Fruit fly (Drosophila melanogaster): ENCODE measurements around the gene CG43179.

The CG43179 gene

DNA sequence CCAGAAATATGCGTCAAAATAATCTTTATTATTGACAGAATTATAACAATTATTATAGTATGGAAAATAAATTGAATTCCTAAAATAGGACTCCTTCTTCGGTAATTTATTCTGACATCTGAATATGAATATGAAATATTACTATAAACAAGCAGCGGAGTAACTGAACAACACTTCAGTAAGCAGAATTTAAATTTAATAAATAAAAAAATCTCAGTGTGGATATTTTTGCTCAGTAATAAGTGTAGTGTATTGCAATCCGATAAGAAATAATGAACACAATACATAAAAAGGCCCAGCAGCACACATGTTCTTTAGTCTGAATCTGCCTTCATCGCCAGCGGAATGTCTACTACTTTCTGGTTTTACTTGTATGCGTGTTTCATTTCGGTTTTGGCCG lies at the start of gene CG43179:
Gene CG43179, plus strand, starts transcription at position 301 of the 400 bp plus-strand sequence.
- no peak for TF ChIP-seq CG17801 (GFP tag; optimal IDR thresholded peaks at IDR 0.05; ENCODE audit: partially characterized antibody)

DNA sequence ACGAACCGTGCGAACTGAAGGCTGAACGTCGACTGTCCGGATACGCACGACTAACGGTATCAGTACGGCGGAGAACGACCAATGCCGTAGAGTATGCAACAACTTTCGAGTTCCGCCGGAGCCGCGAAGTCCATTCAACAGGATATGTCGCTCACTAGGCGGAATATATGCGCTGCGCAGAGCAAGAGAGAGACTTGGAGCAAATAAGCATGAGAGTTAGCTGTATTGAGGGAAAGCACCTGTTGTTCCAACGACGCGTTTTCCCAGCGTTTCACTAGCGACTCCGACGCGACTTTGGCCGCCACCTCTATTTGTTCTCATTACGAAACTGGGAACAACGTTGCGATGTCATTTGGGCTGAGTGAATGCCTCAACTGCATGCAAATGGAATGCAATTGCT lies 41.1 kb upstream of the CG43179 start, which contains the start of gene Dop1R1:
Gene Dop1R1, minus strand, starts transcription at position 35 of the 400 bp plus-strand sequence.
- no peak for TF ChIP-seq CG17801 (GFP tag; optimal IDR thresholded peaks at IDR 0.05; ENCODE audit: partially characterized antibody)

DNA sequence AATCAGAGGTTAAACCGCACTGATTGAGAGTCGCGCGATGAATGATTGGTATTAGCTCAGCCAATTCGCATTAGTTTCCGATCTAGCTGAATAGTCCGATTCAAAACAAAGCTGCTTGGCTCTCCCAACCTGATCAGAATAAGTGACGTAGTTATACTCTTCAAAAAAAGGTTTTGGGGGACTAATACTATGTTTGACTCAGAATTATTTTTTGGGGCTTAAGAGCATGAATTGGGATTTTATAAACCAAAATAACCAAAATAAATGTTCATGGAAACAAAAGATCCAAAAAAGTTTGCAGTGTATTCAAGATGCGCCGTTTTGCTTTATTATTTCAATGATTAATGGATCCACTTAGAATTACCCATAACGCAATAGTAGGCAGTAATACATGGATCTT lies 38.1 kb upstream of the CG43179 start, which contains the start of gene CG9649:
Gene CG9649, minus strand, starts transcription at position 44 of the 400 bp plus-strand sequence.
- no peak for TF ChIP-seq CG17801 (GFP tag; optimal IDR thresholded peaks at IDR 0.05; ENCODE audit: partially characterized antibody)

DNA sequence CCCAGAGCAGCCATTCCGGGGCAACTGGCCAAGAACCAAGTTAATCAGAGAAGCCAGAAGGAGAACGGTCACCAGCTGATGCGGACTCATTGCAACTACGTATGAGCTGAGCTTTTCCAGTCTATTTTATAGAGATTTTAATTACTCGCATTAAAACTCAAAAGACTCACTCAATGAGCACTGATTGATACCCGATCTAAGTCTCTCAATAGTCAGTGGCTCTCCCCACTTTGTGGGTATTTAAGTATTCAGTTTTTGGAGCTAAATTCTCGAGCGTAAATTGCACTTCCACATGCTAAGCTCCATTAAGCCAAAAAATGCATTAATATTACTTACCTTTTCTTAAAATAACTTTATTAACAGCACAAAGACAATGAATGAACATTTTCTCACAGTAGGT lies 35.8 kb upstream of the CG43179 start, which contains the start of gene CG31326:
Gene CG31326, minus strand, starts transcription at position 101 of the 400 bp plus-strand sequence.
- TF ChIP-seq CG17801 (GFP tag; optimal IDR thresholded peaks at IDR 0.05; ENCODE audit: partially characterized antibody) = no peak

DNA sequence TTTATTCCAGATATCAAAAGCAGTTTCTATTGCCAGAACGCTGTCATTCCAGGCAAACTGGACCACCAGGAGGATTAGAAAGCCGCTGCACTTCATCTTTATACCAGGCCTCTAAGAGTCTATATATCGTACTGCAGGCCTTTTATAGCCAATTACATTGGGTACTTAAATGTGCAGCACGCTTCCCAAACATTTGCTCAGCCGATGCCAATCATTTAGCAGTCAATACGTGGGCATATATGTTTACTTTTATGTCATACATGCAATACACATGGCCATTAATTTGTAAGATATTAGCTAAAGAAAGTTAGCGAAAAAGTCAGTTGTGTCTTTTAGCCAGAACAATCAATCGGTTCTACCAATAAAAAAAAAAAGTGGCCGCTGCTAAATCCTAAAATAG lies 34.4 kb upstream of the CG43179 start, which contains the start of gene CG33109:
Gene CG33109, minus strand, starts transcription at position 101 of the 400 bp plus-strand sequence.
- no peak for TF ChIP-seq CG17801 (GFP tag; optimal IDR thresholded peaks at IDR 0.05; ENCODE audit: partially characterized antibody)

DNA sequence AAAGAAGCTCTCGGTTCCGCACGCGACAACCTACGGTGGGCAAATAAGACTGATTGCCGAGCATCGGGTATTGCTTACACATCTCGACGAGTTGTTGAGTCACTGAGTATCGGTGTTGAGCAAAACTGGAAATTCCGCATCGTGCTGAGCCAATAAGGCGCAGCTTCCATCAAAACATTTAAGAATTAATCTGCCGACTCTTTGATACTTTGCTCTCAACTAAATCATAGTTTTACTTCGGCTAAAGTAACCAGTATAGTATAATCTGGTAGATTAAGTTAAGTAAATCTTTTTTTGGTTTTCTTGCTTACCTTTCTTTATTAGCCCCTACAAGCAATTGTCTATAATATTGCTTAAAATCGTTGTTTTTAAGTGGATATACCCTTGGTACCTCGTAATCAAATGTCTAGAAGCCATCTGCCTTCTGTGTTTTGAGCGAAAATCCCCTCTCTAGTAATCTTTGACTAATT lies 31.8 kb upstream of the CG43179 start, which contains the start of gene Sp212:
Gene Sp212, minus strand, starts transcription at position 51 of the 470 bp plus-strand sequence.
- no peak for TF ChIP-seq CG17801 (GFP tag; optimal IDR thresholded peaks at IDR 0.05; ENCODE audit: partially characterized antibody)

DNA sequence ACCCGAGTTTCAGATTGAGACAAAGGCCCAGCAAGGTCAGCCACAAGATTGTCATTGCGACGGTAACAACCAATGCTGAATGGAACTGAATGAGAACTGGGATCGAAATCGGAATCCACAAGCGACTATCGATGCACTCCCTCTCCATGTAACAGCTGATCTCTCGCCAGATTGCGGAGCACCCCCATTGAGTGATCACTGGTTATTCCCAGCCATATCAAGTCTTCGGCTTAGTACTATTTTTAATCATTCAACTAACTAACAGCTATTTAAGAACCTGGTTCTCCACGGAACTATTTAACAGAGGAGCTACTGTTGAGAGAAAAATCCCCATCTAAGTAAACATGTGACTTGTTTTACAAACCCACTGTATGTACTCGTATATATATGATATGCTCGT lies 29.2 kb upstream of the CG43179 start, which contains the start of gene CG9631:
Gene CG9631, minus strand, starts transcription at position 101 of the 400 bp plus-strand sequence.
- no peak for TF ChIP-seq CG17801 (GFP tag; optimal IDR thresholded peaks at IDR 0.05; ENCODE audit: partially characterized antibody)

DNA sequence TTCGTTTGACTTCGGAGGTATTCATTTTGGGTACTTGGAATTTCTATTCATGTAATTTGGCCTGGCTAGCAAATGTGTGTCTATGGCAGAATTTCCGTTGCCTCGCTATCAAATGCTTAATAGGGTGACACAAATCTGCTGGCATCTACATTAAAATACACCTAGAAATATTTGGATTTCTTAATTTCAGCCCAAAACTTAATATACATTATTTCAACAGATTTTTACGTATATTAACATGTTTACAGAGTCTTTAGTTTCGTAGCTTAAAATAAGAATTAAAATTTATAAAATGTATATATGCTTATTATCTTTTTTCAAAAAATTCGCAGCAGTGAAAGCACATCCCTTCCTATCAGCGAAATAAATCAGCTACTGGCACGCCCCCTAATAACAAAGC lies 26.9 kb upstream of the CG43179 start, which contains the start of gene CG9624:
Gene CG9624, minus strand, starts transcription at position 101 of the 400 bp plus-strand sequence.
- TF ChIP-seq CG17801 (GFP tag; optimal IDR thresholded peaks at IDR 0.05; ENCODE audit: partially characterized antibody) = no peak

DNA sequence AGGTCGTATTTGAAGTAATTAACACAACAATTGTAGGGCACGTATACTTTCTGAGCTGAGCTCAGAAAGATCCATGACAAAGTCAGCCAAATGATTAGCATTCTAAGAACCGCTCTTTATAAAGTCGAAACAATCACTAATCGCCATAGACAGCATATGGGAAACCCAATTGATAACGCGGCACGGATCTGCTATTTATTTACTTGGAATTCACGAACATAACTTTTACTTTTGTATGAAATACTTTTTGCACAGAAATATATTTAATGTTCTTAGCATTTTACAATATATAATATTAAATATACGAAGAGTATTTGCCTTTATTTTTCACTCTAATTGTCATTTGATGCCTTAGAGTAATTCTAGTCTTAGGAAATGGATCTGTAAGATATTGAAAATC lies 11.3 kb upstream of the CG43179 start, which contains the start of gene CG43291:
Gene CG43291, minus strand, starts transcription at position 101 of the 400 bp plus-strand sequence.
- no peak for TF ChIP-seq CG17801 (GFP tag; optimal IDR thresholded peaks at IDR 0.05; ENCODE audit: partially characterized antibody)

DNA sequence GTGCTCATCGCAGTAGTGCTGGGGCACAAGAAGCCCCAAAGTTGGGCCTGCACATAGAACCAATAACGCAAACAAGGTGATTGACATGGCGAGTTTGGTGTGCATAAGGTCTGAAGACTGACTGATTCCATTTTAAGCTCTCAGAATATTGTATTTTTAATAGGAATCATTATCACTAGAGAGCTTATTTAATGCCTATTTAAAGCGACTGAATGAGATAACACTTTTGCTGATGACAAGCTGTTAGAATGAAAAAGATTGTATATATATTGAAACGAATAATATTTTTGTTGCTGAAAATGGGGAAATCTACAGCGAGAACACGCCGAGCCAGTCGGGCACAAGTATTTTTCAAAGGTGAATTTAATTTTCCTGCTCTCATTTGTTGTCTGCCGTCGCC lies 10.5 kb upstream of the CG43179 start, which contains the start of gene CG9616:
Gene CG9616, minus strand, starts transcription at position 101 of the 400 bp plus-strand sequence.
- no peak for TF ChIP-seq CG17801 (GFP tag; optimal IDR thresholded peaks at IDR 0.05; ENCODE audit: partially characterized antibody)

DNA sequence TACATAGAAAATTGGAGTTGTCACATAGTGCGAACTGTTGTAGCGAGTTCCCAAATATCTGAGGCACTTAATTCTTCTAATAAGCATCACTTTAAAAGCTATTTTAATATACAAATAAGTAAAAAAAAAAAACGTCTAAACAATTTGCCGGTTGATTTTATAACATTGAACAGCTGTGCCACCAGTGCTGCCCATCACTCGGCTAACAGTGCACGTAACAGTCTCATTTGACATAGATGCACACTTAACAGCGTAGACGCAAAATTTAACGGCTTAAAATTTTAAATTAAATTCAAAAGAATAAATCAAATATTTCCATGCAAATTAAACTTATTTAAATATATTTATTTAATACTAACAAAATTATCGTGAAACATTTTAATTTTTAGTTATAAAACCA lies 3.9 kb downstream of the CG43179 start, which contains the start of gene MetRS-m:
Gene MetRS-m, minus strand, starts transcription at position 171 of the 400 bp plus-strand sequence.
- TF ChIP-seq CG17801 (GFP tag; optimal IDR thresholded peaks at IDR 0.05; ENCODE audit: partially characterized antibody) = no peak

DNA sequence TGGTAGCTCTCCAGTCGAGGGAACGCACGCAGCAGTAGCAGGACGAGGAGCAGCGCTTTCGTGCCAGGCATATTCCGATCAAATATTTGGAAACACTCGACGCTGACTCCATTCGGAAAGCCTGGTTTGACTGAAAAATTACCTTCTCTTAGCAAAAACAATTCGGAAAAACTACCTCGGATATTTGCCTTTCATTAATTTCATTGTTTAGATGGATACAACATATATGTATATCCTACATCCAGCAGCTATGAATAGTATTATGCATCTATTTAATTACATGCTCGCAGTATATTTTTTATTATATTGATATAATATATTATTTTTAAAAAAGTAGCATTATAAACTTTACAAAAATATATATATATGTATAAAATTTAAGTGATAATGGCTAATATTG lies 5.2 kb downstream of the CG43179 start, which contains the start of gene CG14840:
Gene CG14840, minus strand, starts transcription at position 101 of the 400 bp plus-strand sequence.
- TF ChIP-seq CG17801 (GFP tag; optimal IDR thresholded peaks at IDR 0.05; ENCODE audit: partially characterized antibody) = no peak

DNA sequence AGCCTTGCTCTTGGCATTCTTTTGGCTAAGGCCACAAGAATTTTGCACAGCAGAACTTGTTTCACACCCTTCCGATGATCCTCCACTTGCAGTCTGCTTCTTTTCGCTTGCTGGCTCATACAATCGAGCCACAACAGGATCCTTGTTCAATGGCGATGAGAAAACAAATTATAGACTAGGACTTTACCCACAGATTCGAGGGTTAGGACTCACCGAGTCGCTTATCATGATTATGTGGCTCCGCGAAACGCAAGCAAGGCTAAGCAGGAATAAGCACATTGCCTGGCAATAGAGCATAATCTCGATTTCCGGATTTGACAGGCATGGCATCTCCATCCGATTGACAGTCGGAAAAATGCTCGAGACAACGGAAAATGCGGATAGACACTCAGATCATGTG lies 6.2 kb downstream of the CG43179 start, which contains the start of the genes CG14839 and CG14841:
Gene CG14839, plus strand, starts transcription at position 301 of the 400 bp plus-strand sequence.
Gene CG14841, minus strand, starts transcription at position 332 of the 400 bp plus-strand sequence.
- TF ChIP-seq CG17801 (GFP tag; optimal IDR thresholded peaks at IDR 0.05; ENCODE audit: partially characterized antibody) = no peak

DNA sequence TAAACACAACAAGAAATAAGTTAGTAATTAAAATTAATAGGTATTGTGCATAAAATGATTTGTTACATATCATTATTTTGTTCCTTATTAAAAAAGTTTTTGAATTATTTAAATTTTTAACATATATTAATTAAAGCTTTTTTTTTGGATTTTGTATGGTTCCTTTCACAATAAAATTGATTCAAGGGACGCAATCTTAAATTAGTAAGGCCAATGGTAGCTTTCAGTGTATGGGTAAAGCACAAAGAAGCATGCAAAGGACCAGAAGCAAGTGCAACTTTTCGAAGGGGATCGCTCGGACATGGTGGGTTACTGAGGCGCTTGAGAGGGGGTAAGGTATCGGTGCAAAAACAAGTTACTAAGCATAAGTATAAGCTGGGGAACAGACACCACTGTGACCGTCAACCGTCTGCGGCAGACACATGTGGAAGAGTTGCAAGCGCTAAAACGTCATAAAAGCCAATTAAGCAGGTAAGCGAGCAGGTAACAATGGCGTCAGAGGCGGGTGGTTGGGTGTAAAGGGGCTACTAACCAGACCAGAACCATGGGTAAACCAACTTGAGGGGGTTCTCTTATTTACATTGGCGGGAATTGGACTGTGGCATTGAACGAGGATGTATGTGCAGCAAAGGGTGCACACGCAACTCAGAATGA lies 19.7 kb downstream of the CG43179 start:
- no peak for TF ChIP-seq CG17801 (GFP tag; optimal IDR thresholded peaks at IDR 0.05; ENCODE audit: partially characterized antibody)

DNA sequence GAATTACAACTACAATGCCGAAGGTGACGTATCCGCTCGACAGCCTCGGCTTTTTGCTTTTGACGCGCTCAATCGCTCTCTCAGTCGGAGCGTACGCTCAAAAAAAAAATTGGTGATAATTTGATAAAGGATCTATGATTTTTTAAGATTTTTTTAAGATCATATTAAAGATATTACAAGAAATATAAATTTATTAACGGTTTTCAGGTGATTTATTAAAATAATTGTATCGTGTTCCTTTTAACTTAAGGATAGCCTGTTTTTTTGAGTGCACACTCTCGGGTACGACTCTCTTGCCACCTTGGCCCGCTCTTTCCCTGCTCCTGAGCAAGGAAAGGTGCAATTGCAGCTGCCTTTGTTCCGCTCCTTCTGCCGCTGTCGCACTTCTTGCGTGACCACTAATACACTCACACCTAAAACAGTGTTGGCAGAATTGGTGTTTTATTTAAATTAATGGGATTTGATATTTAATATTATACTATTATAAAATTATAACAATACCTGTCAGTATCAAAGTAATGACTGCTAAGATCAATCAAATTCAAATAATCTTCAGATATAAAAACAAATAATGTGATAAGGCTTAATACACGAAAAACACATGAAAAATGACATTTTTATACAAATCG lies 22.1 kb downstream of the CG43179 start:
- peak; percentile 47 for TF ChIP-seq CG17801 (GFP tag; optimal IDR thresholded peaks at IDR 0.05; ENCODE audit: partially characterized antibody)

Data from ovary, adult (tissue).